Worm (Caenorhabditis elegans): Measurements from ENCODE around the gene nlp-31.

ce11 chrV:4010170-4010569 is 30.3 kb downstream of the nlp-31 start, which contains the start of gene srh-4:
- no peak for TF ChIP-seq nhr-67 (tag; optimal IDR thresholded peaks at IDR 0.05)
- no peak for TF ChIP-seq ama-1 (optimal IDR thresholded peaks at IDR 0.05)
- no peak for TF ChIP-seq mdl-1 (tag; optimal IDR thresholded peaks at IDR 0.05)
- TF ChIP-seq tbx-2 (tag; optimal IDR thresholded peaks at IDR 0.05): no peak
- TF ChIP-seq unc-39 (tag; optimal IDR thresholded peaks at IDR 0.05): no peak
- no peak for TF ChIP-seq egl-27 (tag; optimal IDR thresholded peaks at IDR 0.05)
- no peak for TF ChIP-seq ceh-82 (tag; optimal IDR thresholded peaks at IDR 0.05)
- no peak for TF ChIP-seq nhr-237 (tag; optimal IDR thresholded peaks at IDR 0.05)
- no peak for TF ChIP-seq snpc-4 (tag; optimal IDR thresholded peaks at IDR 0.05)
